Fruit fly (Drosophila melanogaster) S2 (cell line): ENCODE results near the gene RpL24.

Source experiments
- CG8478 ChIP-seq: fragments of >200 bp; optimal IDR thresholded peaks from 2 replicates; lab custom pipeline; 2018
- CTCF ChIP-seq, 2 experiments: fragments of >200 bp; optimal IDR thresholded peaks; 2 replicates each; lab custom pipeline; 2018

DNA sequence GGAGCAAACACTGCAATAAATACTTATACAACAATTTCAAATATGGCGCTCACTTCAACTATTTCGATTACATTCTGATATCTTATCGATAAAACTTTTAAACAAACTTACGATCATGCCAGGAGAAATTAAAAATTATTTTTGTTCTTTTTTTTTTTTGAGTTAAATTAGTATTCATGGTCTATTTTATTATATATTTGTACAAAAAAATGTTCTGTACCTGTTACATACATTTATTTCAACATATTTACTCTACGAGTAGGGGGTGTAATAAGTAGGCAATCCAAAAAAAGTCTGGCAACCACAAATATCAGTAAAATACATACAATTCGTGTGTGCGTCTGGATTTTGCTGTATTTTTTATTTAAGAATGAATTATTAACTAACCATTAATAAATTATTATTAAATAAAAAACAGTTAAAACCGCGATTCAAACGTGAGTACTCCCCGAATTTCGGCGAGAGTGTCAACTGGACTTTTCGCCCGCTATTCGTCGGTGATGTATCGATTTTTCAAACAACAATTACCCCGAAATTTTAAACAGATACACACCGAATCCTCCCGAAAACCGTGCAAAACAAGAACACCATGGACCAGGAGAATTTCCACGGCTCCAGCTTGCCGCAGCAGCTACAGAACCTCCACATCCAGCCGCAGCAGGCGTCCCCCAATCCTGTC is 12.4 kb downstream of the RpL24 start, which contains the start of gene loqs:
- no peak for TF ChIP-seq CTCF (optimal IDR thresholded peaks at IDR 0.05; lab: Kevin White, UChicago)
- TF ChIP-seq CG8478 (lab: Kevin White, UChicago), result no peak
